Worm (Caenorhabditis elegans) whole organism, midembryonic: ENCODE measurements around the gene catp-4.

Experiments used
- T22C8.4 ChIP-seq: fragments of 200-800 bp; sonication (Bioruptor generic); IDR thresholded peaks from 2 replicates; pipeline ENCODE4 v1.3.6; 2022; ENCODE audit warnings: missing genetic modification characterization, missing compliant biosample characterization
- cog-1 ChIP-seq: sonication (generic microtip); optimal IDR thresholded peaks from 2 replicates; lab custom pipeline; 2016; ENCODE audit warnings: missing genetic modification characterization, missing compliant biosample characterization
- flt-1 ChIP-seq: fragments of 200-800 bp; sonication (Bioruptor generic); IDR thresholded peaks from 2 replicates; pipeline ENCODE4 v1.3.6; 2022; ENCODE audit warnings: missing genetic modification characterization, missing compliant biosample characterization
- klf-2 ChIP-seq: fragments of 200-800 bp; sonication (Bioruptor generic); conservative IDR thresholded peaks from 2 replicates; pipeline ENCODE4 v1.3.6; 2022; ENCODE audit warnings: missing genetic modification reagents, missing genetic modification characterization, missing compliant biosample characterization
- med-1 ChIP-seq: sonication (generic microtip); optimal IDR thresholded peaks from 2 replicates; lab custom pipeline; 2017; ENCODE audit warnings: missing genetic modification characterization, mild to moderate bottlenecking, missing compliant biosample characterization, antibody characterized with exemption, missing genetic modification reagents; ENCODE audit not compliant: insufficient read depth
- ref-1 ChIP-seq: fragments of 200-800 bp; sonication (Bioruptor generic); conservative IDR thresholded peaks from 2 replicates; pipeline ENCODE4 v1.3.6; 2022; ENCODE audit warnings: missing genetic modification reagents, missing genetic modification characterization, missing compliant biosample characterization
- tab-1 ChIP-seq: fragments of 200-800 bp; sonication (Bioruptor generic); IDR thresholded peaks from 2 replicates; pipeline ENCODE4 v1.3.6; 2022; ENCODE audit warnings: missing genetic modification characterization, missing compliant biosample characterization
- ztf-23 ChIP-seq: fragments of 200-800 bp; sonication (Bioruptor generic); IDR thresholded peaks from 2 replicates; pipeline ENCODE4 v1.3.6; 2022; ENCODE audit warnings: missing genetic modification reagents, missing genetic modification characterization, missing compliant biosample characterization
- ztf-29 ChIP-seq: fragments of 200-800 bp; sonication (Bioruptor generic); IDR thresholded peaks from 2 replicates; pipeline ENCODE4 v1.3.6; 2022; ENCODE audit warnings: missing genetic modification reagents, missing genetic modification characterization, missing compliant biosample characterization

Gene catp-4

ce11 chrII:14574790-14575189 is 18.6 kb upstream of the catp-4 start:
- TF ChIP-seq tab-1 (GFP tag; lab: Robert Waterston, UW) = no peak
- TF ChIP-seq ref-1 (GFP tag; lab: Robert Waterston, UW) = no peak
- TF ChIP-seq klf-2 (GFP tag; lab: Robert Waterston, UW) = no peak
- TF ChIP-seq flt-1 (GFP tag; lab: Robert Waterston, UW) = no peak
- no peak for TF ChIP-seq ztf-29
- no peak for TF ChIP-seq T22C8.4 (GFP tag; lab: Robert Waterston, UW)
- TF ChIP-seq ztf-23 (GFP tag; lab: Robert Waterston, UW) = no peak
- TF ChIP-seq cog-1 (tag; lab: Kevin White, UChicago) = no peak
- TF ChIP-seq med-1 = no peak

- TF ChIP-seq klf-2 (GFP tag; lab: Robert Waterston, UW) (no peak), flt-1 (GFP tag; lab: Robert Waterston, UW) (no peak), tab-1 (GFP tag; lab: Robert Waterston, UW) (no peak), ztf-23 (GFP tag; lab: Robert Waterston, UW) (no peak), T22C8.4 (GFP tag; lab: Robert Waterston, UW) (no peak), ztf-29 (no peak), med-1 (no peak), ref-1 (GFP tag; lab: Robert Waterston, UW) (no peak), cog-1 (tag; lab: Kevin White, UChicago) (no peak)
Observed at ce11 chrII:14576429-14576828, 17.0 kb upstream of the catp-4 start, which contains the start of gene C01G12.13. C01G12.13 (plus strand) TSS chrII:14576729.

- TF ChIP-seq ztf-29 (no peak), cog-1 (tag; lab: Kevin White, UChicago) (no peak), flt-1 (GFP tag; lab: Robert Waterston, UW) (no peak), tab-1 (GFP tag; lab: Robert Waterston, UW) (no peak), T22C8.4 (GFP tag; lab: Robert Waterston, UW) (no peak), klf-2 (GFP tag; lab: Robert Waterston, UW) (no peak), med-1 (no peak), ztf-23 (GFP tag; lab: Robert Waterston, UW) (no peak), ref-1 (GFP tag; lab: Robert Waterston, UW) (no peak)
Observed at ce11 chrII:14578013-14578412, 15.4 kb upstream of the catp-4 start, which contains the start of gene nspb-7. nspb-7 (plus strand) TSS chrII:14578313.

ce11 chrII:14578716-14579115 is 14.7 kb upstream of the catp-4 start, which contains the start of gene C01G12.9:
C01G12.9 (plus strand) TSS chrII:14579016.
- TF ChIP-seq ztf-23 (GFP tag; lab: Robert Waterston, UW) (no peak), cog-1 (tag; lab: Kevin White, UChicago) (no peak), flt-1 (GFP tag; lab: Robert Waterston, UW) (no peak), ref-1 (GFP tag; lab: Robert Waterston, UW) (no peak), ztf-29 (no peak), tab-1 (GFP tag; lab: Robert Waterston, UW) (no peak), med-1 (no peak)

ce11 chrII:14580549-14580948 is 12.8 kb upstream of the catp-4 start, which contains the start of the genes nspb-8 and nspb-9:
nspb-8 (minus strand) TSS chrII:14580649.
nspb-9 (plus strand) TSS chrII:14580859.
- TF ChIP-seq tab-1 (GFP tag; lab: Robert Waterston, UW) = no peak
- TF ChIP-seq flt-1 (GFP tag; lab: Robert Waterston, UW) = no peak
- no peak for TF ChIP-seq klf-2 (GFP tag; lab: Robert Waterston, UW)
- TF ChIP-seq T22C8.4 (GFP tag; lab: Robert Waterston, UW) = no peak
- TF ChIP-seq med-1 = no peak
- no peak for TF ChIP-seq cog-1 (tag; lab: Kevin White, UChicago)
- no peak for TF ChIP-seq ztf-29
- TF ChIP-seq ztf-23 (GFP tag; lab: Robert Waterston, UW) = no peak
- TF ChIP-seq ref-1 (GFP tag; lab: Robert Waterston, UW) = no peak

- TF ChIP-seq cog-1 (tag; lab: Kevin White, UChicago) (no peak), ztf-23 (GFP tag; lab: Robert Waterston, UW) (no peak), T22C8.4 (GFP tag; lab: Robert Waterston, UW) (no peak), klf-2 (GFP tag; lab: Robert Waterston, UW) (no peak), ztf-29 (no peak), tab-1 (GFP tag; lab: Robert Waterston, UW) (no peak), ref-1 (GFP tag; lab: Robert Waterston, UW) (no peak), med-1 (no peak), flt-1 (GFP tag; lab: Robert Waterston, UW) (no peak)
Observed at ce11 chrII:14582206-14582605, 11.2 kb upstream of the catp-4 start, which contains the start of gene C01G12.3. C01G12.3 (minus strand) TSS chrII:14582306.

ce11 chrII:14587407-14587806 is 6.0 kb upstream of the catp-4 start, which contains the start of gene C01G12.5:
C01G12.5 (minus strand) TSS chrII:14587507.
- no peak for TF ChIP-seq flt-1 (GFP tag; lab: Robert Waterston, UW)
- no peak for TF ChIP-seq cog-1 (tag; lab: Kevin White, UChicago)
- TF ChIP-seq ztf-23 (GFP tag; lab: Robert Waterston, UW) = no peak
- TF ChIP-seq klf-2 (GFP tag; lab: Robert Waterston, UW) = no peak
- TF ChIP-seq tab-1 (GFP tag; lab: Robert Waterston, UW) = no peak
- no peak for TF ChIP-seq med-1
- TF ChIP-seq T22C8.4 (GFP tag; lab: Robert Waterston, UW) = no peak
- no peak for TF ChIP-seq ztf-29
- no peak for TF ChIP-seq ref-1 (GFP tag; lab: Robert Waterston, UW)

- TF ChIP-seq ref-1 (GFP tag; lab: Robert Waterston, UW) (no peak), tab-1 (GFP tag; lab: Robert Waterston, UW) (no peak)
Observed at ce11 chrII:14588162-14588561, 5.2 kb upstream of the catp-4 start, which contains the start of gene nspb-10. nspb-10 (minus strand) TSS chrII:14588262.

- no peak for TF ChIP-seq med-1
- TF ChIP-seq flt-1 (GFP tag; lab: Robert Waterston, UW) = no peak
- TF ChIP-seq tab-1 (GFP tag; lab: Robert Waterston, UW) = no peak
- TF ChIP-seq ztf-29 = no peak
- TF ChIP-seq T22C8.4 (GFP tag; lab: Robert Waterston, UW) = no peak
- no peak for TF ChIP-seq ref-1 (GFP tag; lab: Robert Waterston, UW)
- TF ChIP-seq cog-1 (tag; lab: Kevin White, UChicago) = no peak
- no peak for TF ChIP-seq ztf-23 (GFP tag; lab: Robert Waterston, UW)
- no peak for TF ChIP-seq klf-2 (GFP tag; lab: Robert Waterston, UW)
Observed at ce11 chrII:14591699-14592098, 1.7 kb upstream of the catp-4 start, which contains the start of gene C01G12.7. C01G12.7 (minus strand) TSS chrII:14591893.
